Worm (Caenorhabditis elegans): ENCODE measurements around the gene srbc-39.

Gene srbc-39

ce11 chrV:756169-756568 lies 47.3 kb downstream of the srbc-39 start, which contains the start of gene str-20:
str-20 (plus strand) TSS chrV:756469.
- no peak for TF ChIP-seq W03F9.2 (tag; optimal IDR thresholded peaks at IDR 0.05)
- no peak for TF ChIP-seq dao-5 (tag; optimal IDR thresholded peaks at IDR 0.05)
- no peak for TF ChIP-seq him-1 (tag; optimal IDR thresholded peaks at IDR 0.05)

Data from whole organism, L4/young adult.